Worm (Caenorhabditis elegans) whole organism, L1 larva: ENCODE results near the gene F28H6.6.
A peak's percentile ranks its signal among the peaks of the same experiment; 100 is the strongest.

Experiments
- ces-1 ChIP-seq: fragments of 150-350 bp; optimal IDR thresholded peaks from 2 replicates; lab custom pipeline; 2014; ENCODE audit warnings: missing biosample characterization, missing genetic modification reagents, missing genetic modification characterization
- dsc-1 ChIP-seq: sonication (generic microtip); optimal IDR thresholded peaks from 2 replicates; lab custom pipeline; 2016; ENCODE audit warnings: mild to moderate bottlenecking, missing genetic modification characterization, missing compliant biosample characterization
- egl-27 ChIP-seq, 2 experiments: fragments of 150-350 bp in 1 of 2; sonication (generic microtip); optimal IDR thresholded peaks; 3 replicates each; lab custom pipeline; 2017 to 2018; ENCODE audit warnings: missing biosample characterization in 2 of 2, missing genetic modification characterization in 2 of 2, missing genetic modification reagents in 2 of 2
- hlh-17 ChIP-seq: fragments of 200-800 bp; sonication (Bioruptor generic); optimal IDR thresholded peaks from 2 replicates; lab custom pipeline; 2018; ENCODE audit warnings: missing genetic modification characterization, mild to moderate bottlenecking, missing compliant biosample characterization, moderate library complexity, borderline replicate concordance
- nhr-28 ChIP-seq: fragments of 150-350 bp; optimal IDR thresholded peaks from 2 replicates; lab custom pipeline; 2014; ENCODE audit warnings: missing biosample characterization, missing genetic modification characterization
- nhr-90 ChIP-seq: sonication (generic microtip); optimal IDR thresholded peaks from 2 replicates; lab custom pipeline; 2016; ENCODE audit warnings: mild to moderate bottlenecking, missing genetic modification characterization, missing compliant biosample characterization; ENCODE audit not compliant: poor library complexity
- ztf-11 ChIP-seq, 2 experiments: sonication (generic microtip); optimal IDR thresholded peaks; 2 replicates each; lab custom pipeline; 2016 to 2017; ENCODE audit warnings: missing genetic modification characterization in 2 of 2, missing biosample characterization in 1 of 2, missing compliant biosample characterization in 1 of 2

ce11 chrX:14173850-14174249 is 48.2 kb upstream of the F28H6.6 start, which contains the start of gene idhb-1:
- TF ChIP-seq nhr-28 (tag; lab: Kevin White, UChicago) = no peak
- TF ChIP-seq egl-27 (tag; optimal IDR thresholded peaks at IDR 0.05; lab: Kevin White, UChicago) = no peak
- no peak for TF ChIP-seq ces-1
- TF ChIP-seq hlh-17 = no peak
- TF ChIP-seq ztf-11 (tag; optimal IDR thresholded peaks at IDR 0.05; lab: Kevin White, UChicago) = no peak
- peak; percentile 80 for TF ChIP-seq dsc-1 (tag; lab: Kevin White, UChicago)
- TF ChIP-seq nhr-90 (tag; lab: Kevin White, UChicago) = peak; percentile 74
